Worm (Caenorhabditis elegans): ENCODE data around the gene acs-10.

Gene acs-10

ce11 chrV:14197651-14198050 is 51.4 kb downstream of the acs-10 start (continued):
- no peak for TF ChIP-seq lsy-27 (tag; optimal IDR thresholded peaks at IDR 0.05; ENCODE audit: borderline replicate concordance, insufficient read depth)
- TF ChIP-seq F49E8.2 (tag; optimal IDR thresholded peaks at IDR 0.05; ENCODE audit: insufficient read depth): no peak
- no peak for TF ChIP-seq T07F8.4 (tag; optimal IDR thresholded peaks at IDR 0.05)
- TF ChIP-seq ekl-4 (GFP tag; IDR thresholded peaks at IDR 0.05): peak; percentile 35; the same call in 1 of the 2 replicates
- TF ChIP-seq ztf-6 (GFP tag; IDR thresholded peaks at IDR 0.05): no peak
- TF ChIP-seq ztf-28 (GFP tag; IDR thresholded peaks at IDR 0.05): no peak
- peak; percentile 42 for TF ChIP-seq tbp1 (GFP tag; optimal IDR thresholded peaks at IDR 0.05)
- no peak for TF ChIP-seq bed-2 (GFP tag; IDR thresholded peaks at IDR 0.05)
- no peak for TF ChIP-seq fkh-3 (tag; optimal IDR thresholded peaks at IDR 0.05)
- TF ChIP-seq him-1 (tag; optimal IDR thresholded peaks at IDR 0.05): no peak
- no peak for TF ChIP-seq ztf-26 (tag; optimal IDR thresholded peaks at IDR 0.05)
- TF ChIP-seq lir-1 (GFP tag; conservative IDR thresholded peaks at IDR 0.05): no peak
- no peak for TF ChIP-seq ceh-40 (GFP tag; IDR thresholded peaks at IDR 0.05)
- no peak for TF ChIP-seq Y95B8A.8 (GFP tag; IDR thresholded peaks at IDR 0.05)
- TF ChIP-seq chd-7 (tag; optimal IDR thresholded peaks at IDR 0.05): peak; percentile 78
- TF ChIP-seq let-526 (GFP tag; IDR thresholded peaks at IDR 0.05): no peak
- no peak for TF ChIP-seq pha-4 (tag; optimal IDR thresholded peaks at IDR 0.05)
- no peak for TF ChIP-seq ztf-22 (GFP tag; optimal IDR thresholded peaks at IDR 0.05)
- TF ChIP-seq xnd-1 (tag; optimal IDR thresholded peaks at IDR 0.05): no peak
- TF ChIP-seq zim-3 (tag; optimal IDR thresholded peaks at IDR 0.05): peak; percentile 19
- TF ChIP-seq repo-1 (tag; optimal IDR thresholded peaks at IDR 0.05): peak; percentile 63
- no peak for TF ChIP-seq unc-130 (GFP tag; optimal IDR thresholded peaks at IDR 0.05)
- TF ChIP-seq lin-26 (GFP tag; IDR thresholded peaks at IDR 0.05): peak; percentile 9; the same call in 1 of the 2 replicates
- TF ChIP-seq Y53F4B.3 (GFP tag; IDR thresholded peaks at IDR 0.05): no peak
- no peak for TF ChIP-seq nhr-120 (GFP tag; IDR thresholded peaks at IDR 0.05)
- peak; percentile 31 for TF ChIP-seq lin-40 (tag; optimal IDR thresholded peaks at IDR 0.05)
- TF ChIP-seq dox-1 (GFP tag; IDR thresholded peaks at IDR 0.05): no peak
- no peak for TF ChIP-seq F39B2.1 (GFP tag; IDR thresholded peaks at IDR 0.05)
- no peak for TF ChIP-seq dpff-1 (tag; optimal IDR thresholded peaks at IDR 0.05)
- no peak for TF ChIP-seq madf-10 (tag; optimal IDR thresholded peaks at IDR 0.05)
- TF ChIP-seq T26A5.8 (tag; optimal IDR thresholded peaks at IDR 0.05): no peak
- no peak for TF ChIP-seq let-607 (tag; optimal IDR thresholded peaks at IDR 0.05)
- TF ChIP-seq F55B11.4 (tag; optimal IDR thresholded peaks at IDR 0.05; ENCODE audit: borderline replicate concordance, insufficient read depth): no peak
- TF ChIP-seq ceh-100 (GFP tag; IDR thresholded peaks at IDR 0.05): no peak
- TF ChIP-seq gei-17 (GFP tag; optimal IDR thresholded peaks at IDR 0.05): no peak
- TF ChIP-seq snpc-1.3 (tag; optimal IDR thresholded peaks at IDR 0.05; ENCODE audit: insufficient read depth): peak; percentile 4
- no peak for TF ChIP-seq attf-6 (GFP tag; IDR thresholded peaks at IDR 0.05)
- TF ChIP-seq Y79H2A.3 (GFP tag; conservative IDR thresholded peaks at IDR 0.05): no peak
- no peak for TF ChIP-seq nhr-90 (tag; optimal IDR thresholded peaks at IDR 0.05)
- no peak for TF ChIP-seq snpc-4 (GFP tag; optimal IDR thresholded peaks at IDR 0.05)
- TF ChIP-seq snpc-4 (tag; optimal IDR thresholded peaks at IDR 0.05): no peak
- 0 out of 2 replicates have a peak, but pooled peaks have one; percentile 23 for TF ChIP-seq ztf-25 (GFP tag; IDR thresholded peaks at IDR 0.05)
- no peak for TF ChIP-seq madf-6 (GFP tag; IDR thresholded peaks at IDR 0.05)
- TF ChIP-seq zfh-2 (GFP tag; conservative IDR thresholded peaks at IDR 0.05): no peak
- TF ChIP-seq nhr-80 (tag; optimal IDR thresholded peaks at IDR 0.05): peak; percentile 33
- TF ChIP-seq Y53G8AR.9 (GFP tag; conservative IDR thresholded peaks at IDR 0.05): peak; percentile 60; the same call in 1 of the 2 replicates
- no peak for TF ChIP-seq mes-4 (tag; optimal IDR thresholded peaks at IDR 0.05)
- TF ChIP-seq nfyb-1 (GFP tag; IDR thresholded peaks at IDR 0.05): peak; percentile 83; the same call in 1 of the 2 replicates
- no peak for TF ChIP-seq pbrm-1 (GFP tag; IDR thresholded peaks at IDR 0.05)
